Worm (Caenorhabditis elegans): ENCODE data around the gene clec-88.

DNA sequence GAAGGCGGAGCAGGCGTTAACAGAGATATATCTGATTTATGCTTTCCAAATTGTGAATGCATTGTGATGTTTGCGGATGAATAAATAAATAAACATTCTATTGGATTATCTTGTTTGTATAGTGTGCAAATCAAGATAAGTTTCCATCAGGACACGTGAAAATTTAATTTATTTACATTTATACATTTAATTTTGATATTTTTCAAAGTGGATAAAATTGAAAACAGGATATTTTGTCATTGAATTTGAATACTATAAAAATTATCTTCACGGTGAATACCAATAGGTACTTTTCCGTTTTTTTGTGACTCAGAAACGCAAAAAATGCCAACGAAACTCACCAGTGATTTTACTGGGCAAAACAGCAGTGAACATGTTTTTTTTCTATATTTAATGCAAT, 25.7 kb downstream of the clec-88 start, which contains the start of gene F58F12.3:
- TF ChIP-seq nhr-129 (tag; optimal IDR thresholded peaks at IDR 0.05) (no peak), mdl-1 (tag; optimal IDR thresholded peaks at IDR 0.05) (no peak), sma-9 (GFP tag; optimal IDR thresholded peaks at IDR 0.05) (no peak), sma-9 (tag; optimal IDR thresholded peaks at IDR 0.05) (no peak), snpc-4 (tag; optimal IDR thresholded peaks at IDR 0.05) (no peak), ceh-82 (tag; optimal IDR thresholded peaks at IDR 0.05) (no peak), unc-62 (GFP tag; optimal IDR thresholded peaks at IDR 0.05) (no peak)

Data from whole organism, L2 larva.